Fruit fly (Drosophila melanogaster) S2 (cell line): ENCODE measurements around the gene CG15210.

Experiments
- CG8478 ChIP-seq: fragments of >200 bp; optimal IDR thresholded peaks from 2 replicates; lab custom pipeline; 2018
- CTCF ChIP-seq, 2 experiments: fragments of >200 bp; optimal IDR thresholded peaks; 2 replicates each; lab custom pipeline; 2018

- TF ChIP-seq CG8478 (lab: Kevin White, UChicago) = no peak
- TF ChIP-seq CTCF (optimal IDR thresholded peaks at IDR 0.05; lab: Kevin White, UChicago) = peak in 1 of 2 experiments; percentile 25
Measured at dm6 chrX:10854686-10855085, 15.7 kb downstream of the CG15210 start, which contains the start of gene feo.
